Worm (Caenorhabditis elegans) whole organism, L4 larva: Measurements from ENCODE around the gene ZK666.8.
A peak's percentile ranks its signal among the peaks of the same experiment; 100 is the strongest.

Source experiments
- D1046.2 ChIP-seq: fragments of 200-800 bp; sonication (Bioruptor generic); IDR thresholded peaks from 2 replicates; pipeline ENCODE4 v1.3.6; 2022; ENCODE audit warnings: missing genetic modification characterization, missing compliant biosample characterization
- F37D6.2 ChIP-seq: sonication (generic microtip); optimal IDR thresholded peaks from 2 replicates; lab custom pipeline; 2016; ENCODE audit warnings: mild to moderate bottlenecking, missing genetic modification characterization, missing compliant biosample characterization
- F49E8.2 ChIP-seq: sonication (generic microtip); optimal IDR thresholded peaks from 2 replicates; lab custom pipeline; 2016; ENCODE audit warnings: missing compliant biosample characterization, mild to moderate bottlenecking, missing genetic modification characterization, borderline replicate concordance
- R02D3.7 ChIP-seq: fragments of 150-350 bp; sonication (generic microtip); optimal IDR thresholded peaks from 3 replicates; lab custom pipeline; 2014; ENCODE audit warnings: missing biosample characterization, missing genetic modification characterization
- T20F7.1 ChIP-seq: fragments of 200-800 bp; sonication (Bioruptor generic); optimal IDR thresholded peaks from 2 replicates; lab custom pipeline; 2018; ENCODE audit warnings: mild to moderate bottlenecking, missing genetic modification characterization, missing compliant biosample characterization
- Y105C5A.15 ChIP-seq: fragments of 200-800 bp; sonication (Bioruptor generic); IDR thresholded peaks from 2 replicates; pipeline ENCODE4 v1.3.6; 2022; ENCODE audit warnings: missing genetic modification characterization, missing compliant biosample characterization
- Y48G9A.11 ChIP-seq: fragments of 200-800 bp; sonication (Bioruptor generic); IDR thresholded peaks from 2 replicates; pipeline ENCODE4 v1.3.6; 2022; ENCODE audit warnings: missing genetic modification reagents, missing genetic modification characterization, missing compliant biosample characterization
- ZK337.2 ChIP-seq: fragments of 200-800 bp; sonication (Bioruptor generic); IDR thresholded peaks from 2 replicates; pipeline ENCODE4 v1.3.6; 2022; ENCODE audit warnings: missing genetic modification reagents, missing genetic modification characterization, missing compliant biosample characterization
- ZK546.5 ChIP-seq, 2 experiments: sonication (generic microtip); optimal IDR thresholded peaks; 2 replicates each; lab custom pipeline; 2017; ENCODE audit warnings: missing biosample characterization in 2 of 2, missing genetic modification characterization in 2 of 2
- aly-2 ChIP-seq: sonication (generic microtip); optimal IDR thresholded peaks from 2 replicates; lab custom pipeline; 2018; ENCODE audit warnings: missing biosample characterization, missing genetic modification characterization
- ama-1 ChIP-seq: fragments of 150-350 bp; optimal IDR thresholded peaks from 2 replicates; lab custom pipeline; 2014; ENCODE audit warnings: inconsistent platforms, mixed read lengths
- arid-1 ChIP-seq: fragments of 200-800 bp; sonication (Bioruptor generic); conservative IDR thresholded peaks from 2 replicates; pipeline ENCODE4 v1.3.6; 2022; ENCODE audit warnings: missing genetic modification reagents, missing genetic modification characterization, missing compliant biosample characterization
- ceh-20 ChIP-seq: fragments of 200-800 bp; sonication (Bioruptor generic); IDR thresholded peaks from 2 replicates; pipeline ENCODE4 v1.3.6; 2022; ENCODE audit warnings: missing genetic modification reagents, missing genetic modification characterization, missing compliant biosample characterization
- ceh-28 ChIP-seq: fragments of 150-350 bp; optimal IDR thresholded peaks from 2 replicates; lab custom pipeline; 2014; ENCODE audit warnings: missing biosample characterization, missing genetic modification reagents, missing genetic modification characterization
- ceh-44 ChIP-seq: fragments of 200-800 bp; sonication (Bioruptor generic); IDR thresholded peaks from 2 replicates; pipeline ENCODE4 v1.3.6; 2022; ENCODE audit warnings: missing genetic modification reagents, missing genetic modification characterization, missing compliant biosample characterization
- cey-2 ChIP-seq: sonication (generic microtip); optimal IDR thresholded peaks from 3 replicates; lab custom pipeline; 2017; ENCODE audit warnings: missing genetic modification characterization, mild to moderate bottlenecking, missing compliant biosample characterization, antibody characterized with exemption, borderline replicate concordance; ENCODE audit not compliant: insufficient read depth
- ctbp-1 ChIP-seq: fragments of 200-800 bp; sonication (Bioruptor generic); IDR thresholded peaks from 2 replicates; pipeline ENCODE4 v1.3.6; 2022; ENCODE audit warnings: missing genetic modification reagents, missing genetic modification characterization, missing compliant biosample characterization
- daf-16 ChIP-seq, 3 experiments: sonication (generic microtip); optimal IDR thresholded peaks; 2 replicates each; lab custom pipeline; 2016 to 2017; ENCODE audit warnings: missing genetic modification characterization in 3 of 3, missing genetic modification reagents in 3 of 3, mild to moderate bottlenecking in 2 of 3, missing compliant biosample characterization in 2 of 3, missing biosample characterization in 1 of 3, moderate library complexity in 1 of 3
- daf-8 ChIP-seq: fragments of 200-800 bp; sonication (Bioruptor generic); IDR thresholded peaks from 2 replicates; pipeline ENCODE4 v1.3.6; 2022; ENCODE audit warnings: missing genetic modification characterization, missing compliant biosample characterization
- dmd-6 ChIP-seq: fragments of 200-800 bp; sonication (Bioruptor generic); IDR thresholded peaks from 2 replicates; pipeline ENCODE4 v1.3.6; 2022; ENCODE audit warnings: missing genetic modification reagents, missing genetic modification characterization, missing compliant biosample characterization
- dmd-8 ChIP-seq: fragments of 200-800 bp; sonication (Bioruptor generic); IDR thresholded peaks from 2 replicates; pipeline ENCODE4 v1.3.6; 2022; ENCODE audit warnings: missing genetic modification characterization, missing compliant biosample characterization
- dpl-1 ChIP-seq: fragments of 150-350 bp; optimal IDR thresholded peaks from 2 replicates; lab custom pipeline; 2014; ENCODE audit warnings: missing biosample characterization, missing genetic modification reagents, missing genetic modification characterization
- dve-1 ChIP-seq: sonication (generic microtip); optimal IDR thresholded peaks from 2 replicates; lab custom pipeline; 2017; ENCODE audit warnings: antibody characterized with exemption, mild to moderate bottlenecking, missing genetic modification characterization, missing compliant biosample characterization; ENCODE audit not compliant: insufficient read depth
- gei-8 ChIP-seq: fragments of 200-800 bp; sonication (Bioruptor generic); optimal IDR thresholded peaks from 2 replicates; lab custom pipeline; 2018; ENCODE audit warnings: mild to moderate bottlenecking, missing genetic modification characterization, missing compliant biosample characterization
- hif-1 ChIP-seq, 2 experiments: sonication (generic microtip); optimal IDR thresholded peaks; 2 replicates each; lab custom pipeline; 2016 to 2017; ENCODE audit warnings: missing compliant biosample characterization in 2 of 2, missing genetic modification characterization in 2 of 2, missing genetic modification reagents in 2 of 2, missing genotype in 2 of 2, mild to moderate bottlenecking in 1 of 2
- lim-7 ChIP-seq: fragments of 200-800 bp; sonication (Bioruptor generic); IDR thresholded peaks from 2 replicates; pipeline ENCODE4 v1.3.6; 2022; ENCODE audit warnings: missing genetic modification characterization, missing compliant biosample characterization
- lin-15B ChIP-seq: fragments of 150-350 bp; sonication (generic microtip); optimal IDR thresholded peaks from 3 replicates; lab custom pipeline; 2014; ENCODE audit warnings: missing biosample characterization, missing genetic modification characterization
- lin-29 ChIP-seq: fragments of 200-800 bp; sonication (Bioruptor generic); IDR thresholded peaks from 2 replicates; pipeline ENCODE4 v1.3.6; 2022; ENCODE audit warnings: missing genetic modification reagents, missing genetic modification characterization, missing compliant biosample characterization
- lin-38 ChIP-seq: fragments of 200-800 bp; sonication (Bioruptor generic); IDR thresholded peaks from 2 replicates; pipeline ENCODE4 v1.3.6; 2022; ENCODE audit warnings: missing genetic modification reagents, missing genetic modification characterization, missing compliant biosample characterization
- lin-39 ChIP-seq: fragments of 150-350 bp; optimal IDR thresholded peaks from 2 replicates; lab custom pipeline; 2014; ENCODE audit warnings: missing biosample characterization, missing genetic modification reagents, missing genetic modification characterization
- mxl-3 ChIP-seq: fragments of 200-800 bp; sonication (Bioruptor generic); optimal IDR thresholded peaks from 2 replicates; lab custom pipeline; 2018; ENCODE audit warnings: mild to moderate bottlenecking, missing genetic modification characterization, missing compliant biosample characterization
- nhr-10 ChIP-seq: fragments of 150-350 bp; optimal IDR thresholded peaks from 2 replicates; lab custom pipeline; 2014; ENCODE audit warnings: missing biosample characterization, missing genetic modification characterization
- nhr-237 ChIP-seq: sonication (generic microtip); optimal IDR thresholded peaks from 2 replicates; lab custom pipeline; 2017; ENCODE audit warnings: missing biosample characterization, missing genetic modification characterization
- nhr-48 ChIP-seq: sonication (generic microtip); optimal IDR thresholded peaks from 2 replicates; lab custom pipeline; 2016; ENCODE audit warnings: mild to moderate bottlenecking, missing genetic modification characterization, missing compliant biosample characterization
- nhr-6 ChIP-seq: fragments of 150-350 bp; optimal IDR thresholded peaks from 2 replicates; lab custom pipeline; 2014; ENCODE audit warnings: missing biosample characterization, missing genetic modification characterization
- nhr-76 ChIP-seq: fragments of 150-350 bp; optimal IDR thresholded peaks from 2 replicates; lab custom pipeline; 2014; ENCODE audit warnings: missing biosample characterization, missing genetic modification characterization
- pqm-1 ChIP-seq: sonication (generic microtip); optimal IDR thresholded peaks from 2 replicates; lab custom pipeline; 2017; ENCODE audit warnings: missing biosample characterization, missing genetic modification characterization
- saeg-2 ChIP-seq: fragments of 200-800 bp; sonication (Bioruptor generic); IDR thresholded peaks from 2 replicates; pipeline ENCODE4 v1.3.6; 2022; ENCODE audit warnings: missing genetic modification reagents, missing genetic modification characterization, missing compliant biosample characterization
- sdz-12 ChIP-seq: fragments of 200-800 bp; sonication (Bioruptor generic); optimal IDR thresholded peaks from 2 replicates; lab custom pipeline; 2018; ENCODE audit warnings: mild to moderate bottlenecking, missing genetic modification characterization, missing compliant biosample characterization
- snpc-1.2 ChIP-seq: fragments of 200-800 bp; sonication (Bioruptor generic); IDR thresholded peaks from 2 replicates; pipeline ENCODE4 v1.3.6; 2022; ENCODE audit warnings: missing genetic modification reagents, missing genetic modification characterization, missing compliant biosample characterization
- snpc-4 ChIP-seq: fragments of 150-350 bp; optimal IDR thresholded peaks from 2 replicates; lab custom pipeline; 2014; ENCODE audit warnings: missing biosample characterization, missing genetic modification characterization
- tag-97 ChIP-seq: fragments of 200-800 bp; sonication (Bioruptor generic); IDR thresholded peaks from 2 replicates; pipeline ENCODE4 v1.3.6; 2022; ENCODE audit warnings: missing genetic modification characterization, missing compliant biosample characterization
- tra-1 ChIP-seq: fragments of 200-800 bp; sonication (Bioruptor generic); IDR thresholded peaks from 2 replicates; pipeline ENCODE4 v1.3.6; 2022; ENCODE audit warnings: missing genetic modification reagents, missing genetic modification characterization, missing compliant biosample characterization
- unc-39 ChIP-seq: sonication (generic microtip); optimal IDR thresholded peaks from 2 replicates; lab custom pipeline; 2017; ENCODE audit warnings: missing biosample characterization, missing genetic modification characterization
- unc-62 ChIP-seq, 3 experiments: fragments of 150-350 bp in 1 of 3; sonication (generic microtip); optimal IDR thresholded peaks in 2 of 3; peaks in 1 of 3; 1 replicate in 1 of 3; 2 replicates in 2 of 3; lab custom pipeline; 2014 to 2017; ENCODE audit warnings: missing biosample characterization in 3 of 3, missing genetic modification characterization in 3 of 3, missing genetic modification reagents in 3 of 3, missing genotype in 1 of 3
- zfp-2 ChIP-seq: sonication (generic microtip); optimal IDR thresholded peaks from 2 replicates; lab custom pipeline; 2016; ENCODE audit warnings: mild to moderate bottlenecking, missing genetic modification characterization, missing compliant biosample characterization
- zfp-3 ChIP-seq: fragments of 200-800 bp; sonication (Bioruptor generic); conservative IDR thresholded peaks from 2 replicates; pipeline ENCODE4 v1.3.6; 2022; ENCODE audit warnings: missing genetic modification reagents, missing genetic modification characterization, missing compliant biosample characterization
- ztf-7 ChIP-seq: fragments of 150-350 bp; optimal IDR thresholded peaks from 2 replicates; lab custom pipeline; 2014; ENCODE audit warnings: missing biosample characterization, missing genetic modification characterization

Gene ZK666.8

ce11 chrII:10537988-10538387 lies 45.1 kb upstream of the ZK666.8 start (continued):
- TF ChIP-seq F49E8.2 (no peak), ZK546.5 (tag; optimal IDR thresholded peaks at IDR 0.05; lab: Kevin White, UChicago) (no peak), nhr-6 (peak; percentile 30), zfp-2 (tag; lab: Kevin White, UChicago) (no peak), ctbp-1 (GFP tag; lab: Robert Waterston, UW) (no peak), snpc-4 (tag; lab: Kevin White, UChicago) (no peak), gei-8 (GFP tag; lab: Kevin White, UChicago) (no peak), daf-8 (no peak), cey-2 (no peak), unc-39 (tag; lab: Kevin White, UChicago) (no peak), Y48G9A.11 (GFP tag; lab: Robert Waterston, UW) (peak; percentile 68; the same call in 1 of the 2 replicates), saeg-2 (GFP tag; lab: Robert Waterston, UW) (no peak), F37D6.2 (tag; lab: Kevin White, UChicago) (no peak), lin-38 (peak; percentile 63), zfp-3 (GFP tag; lab: Robert Waterston, UW) (no peak), Y105C5A.15 (no peak), arid-1 (GFP tag; lab: Robert Waterston, UW) (no peak), aly-2 (tag; lab: Kevin White, UChicago) (no peak), lin-39 (tag; lab: Kevin White, UChicago) (no peak), unc-62 (GFP tag; optimal IDR thresholded peaks at IDR 0.05 in 1 of 2; lab: Kevin White, UChicago) (no peak), unc-62 (tag; optimal IDR thresholded peaks at IDR 0.05; lab: Kevin White, UChicago) (no peak), dmd-6 (GFP tag; lab: Robert Waterston, UW) (peak; percentile 48), R02D3.7 (tag; lab: Kevin White, UChicago) (no peak), nhr-76 (tag; lab: Kevin White, UChicago) (no peak), mxl-3 (no peak), lin-15B (tag; lab: Kevin White, UChicago) (no peak), nhr-10 (tag; lab: Kevin White, UChicago) (no peak), sdz-12 (GFP tag; lab: Kevin White, UChicago) (no peak), nhr-237 (tag; lab: Kevin White, UChicago) (no peak), tag-97 (0 out of 2 replicates have a peak, but pooled peaks have one; percentile 73), daf-16 (GFP tag; optimal IDR thresholded peaks at IDR 0.05; lab: Kevin White, UChicago) (no peak), daf-16 (tag; optimal IDR thresholded peaks at IDR 0.05; lab: Kevin White, UChicago) (no peak), dmd-8 (no peak), lim-7 (GFP tag; lab: Robert Waterston, UW) (no peak), ztf-7 (tag; lab: Kevin White, UChicago) (no peak), D1046.2 (GFP tag; lab: Robert Waterston, UW) (no peak), lin-29 (GFP tag; lab: Robert Waterston, UW) (no peak), ama-1 (lab: Kevin White, UChicago) (no peak), snpc-1.2 (GFP tag; lab: Robert Waterston, UW) (no peak), ceh-44 (GFP tag; lab: Robert Waterston, UW) (0 out of 2 replicates have a peak, but pooled peaks have one; percentile 28), dpl-1 (GFP tag; lab: Kevin White, UChicago) (peak; percentile 70), T20F7.1 (no peak), nhr-48 (tag; lab: Kevin White, UChicago) (no peak), tra-1 (GFP tag; lab: Robert Waterston, UW) (peak; percentile 66), hif-1 (tag; optimal IDR thresholded peaks at IDR 0.05; lab: Kevin White, UChicago) (peak in 1 of 2 experiments; percentile 78), pqm-1 (no peak), ceh-20 (GFP tag; lab: Robert Waterston, UW) (no peak), dve-1 (tag; lab: Kevin White, UChicago) (peak; percentile 60), ceh-28 (tag; lab: Kevin White, UChicago) (no peak), ZK337.2 (peak; percentile 85)
